Fruit fly (Drosophila melanogaster) whole organism, embryonic: ENCODE measurements around the gene Jon66Cii.

Experiments used
- Adf1 ChIP-seq: fragments of 200-800 bp; sonication (Bioruptor generic); IDR thresholded peaks from 2 replicates; pipeline ENCODE4 v1.3.6; 2022; ENCODE audit warnings: missing biosample characterization, missing genetic modification characterization
- Bdp1 ChIP-seq: fragments of 200-800 bp; sonication (Bioruptor generic); optimal IDR thresholded peaks from 3 replicates; lab custom pipeline; 2016; ENCODE audit warnings: missing biosample characterization, missing genetic modification characterization
- C15 ChIP-seq: fragments of 200-800 bp; sonication (Bioruptor generic); IDR thresholded peaks from 3 replicates; pipeline ENCODE4 v1.3.6; 2022; ENCODE audit warnings: missing biosample characterization, missing genetic modification characterization
- CG10274 ChIP-seq: fragments of 200-800 bp; sonication (Bioruptor generic); optimal IDR thresholded peaks from 3 replicates; lab custom pipeline; 2017; ENCODE audit warnings: missing biosample characterization, mild to moderate bottlenecking, missing genetic modification characterization
- CG10431 ChIP-seq: fragments of 200-800 bp; sonication (Bioruptor generic); optimal IDR thresholded peaks from 3 replicates; lab custom pipeline; 2018; ENCODE audit warnings: missing biosample characterization, mild to moderate bottlenecking, missing genetic modification characterization
- CG10565 ChIP-seq: fragments of 200-800 bp; sonication (Bioruptor generic); optimal IDR thresholded peaks from 3 replicates; lab custom pipeline; 2016; ENCODE audit warnings: missing biosample characterization, mild to moderate bottlenecking, missing genetic modification characterization
- CG10959 ChIP-seq: fragments of 200-800 bp; sonication (Bioruptor generic); IDR thresholded peaks from 2 replicates; pipeline ENCODE4 v1.3.6; 2022; ENCODE audit warnings: missing biosample characterization, missing genetic modification characterization
- CG11247 ChIP-seq: fragments of 200-800 bp; sonication (Bioruptor generic); IDR thresholded peaks from 2 replicates; pipeline ENCODE4 v1.3.6; 2022; ENCODE audit warnings: missing biosample characterization, missing genetic modification characterization
- CG11398 ChIP-seq: fragments of 200-800 bp; sonication (Bioruptor generic); optimal IDR thresholded peaks from 2 replicates; lab custom pipeline; 2016; ENCODE audit warnings: missing biosample characterization, missing genetic modification characterization
- CG11560 ChIP-seq: fragments of 200-800 bp; sonication (Bioruptor generic); IDR thresholded peaks from 3 replicates; pipeline ENCODE4 v1.3.6; 2022; ENCODE audit warnings: missing biosample characterization, missing genetic modification characterization
- CG12744 ChIP-seq: fragments of 200-800 bp; sonication (Bioruptor generic); optimal IDR thresholded peaks from 2 replicates; lab custom pipeline; 2016; ENCODE audit warnings: missing biosample characterization, missing genetic modification characterization
- CG12769 ChIP-seq: fragments of 200-800 bp; sonication (Bioruptor generic); optimal IDR thresholded peaks from 2 replicates; lab custom pipeline; 2019; ENCODE audit warnings: missing biosample characterization, mild to moderate bottlenecking, missing genetic modification characterization, moderate library complexity
- CG1529 ChIP-seq: fragments of 200-800 bp; sonication (Bioruptor generic); optimal IDR thresholded peaks from 3 replicates; lab custom pipeline; 2018; ENCODE audit warnings: missing biosample characterization, missing genetic modification characterization
- CG15479 ChIP-seq: fragments of 200-800 bp; sonication (Bioruptor generic); optimal IDR thresholded peaks from 3 replicates; lab custom pipeline; 2019; ENCODE audit warnings: missing biosample characterization, mild to moderate bottlenecking, missing genetic modification characterization, moderate library complexity
- CG15514 ChIP-seq: fragments of 200-800 bp; sonication (Bioruptor generic); optimal IDR thresholded peaks from 3 replicates; lab custom pipeline; 2017; ENCODE audit warnings: missing biosample characterization, missing genetic modification characterization, mild to moderate bottlenecking, moderate library complexity, missing genetic modification reagents
- CG17912 ChIP-seq: fragments of 200-800 bp; sonication (Bioruptor generic); optimal IDR thresholded peaks from 2 replicates; lab custom pipeline; 2018; ENCODE audit warnings: missing biosample characterization, mild to moderate bottlenecking, missing genetic modification characterization
- CG30020 ChIP-seq: fragments of 200-800 bp; optimal IDR thresholded peaks from 2 replicates; lab custom pipeline; 2019; ENCODE audit warnings: missing biosample characterization, mild to moderate bottlenecking, missing genetic modification characterization, moderate library complexity
- CG32772 ChIP-seq: fragments of 200-800 bp; sonication (Bioruptor generic); IDR thresholded peaks from 2 replicates; pipeline ENCODE4 v1.3.6; 2022; ENCODE audit warnings: missing biosample characterization, missing genetic modification characterization
- CG3281 ChIP-seq: fragments of 200-800 bp; sonication (Bioruptor generic); optimal IDR thresholded peaks from 3 replicates; lab custom pipeline; 2017; ENCODE audit warnings: missing biosample characterization, mild to moderate bottlenecking, missing genetic modification characterization
- CG33557 ChIP-seq: fragments of 200-800 bp; sonication (Bioruptor generic); optimal IDR thresholded peaks from 2 replicates; lab custom pipeline; 2019; ENCODE audit warnings: missing biosample characterization, mild to moderate bottlenecking, missing genetic modification characterization, moderate library complexity
- CG34422 ChIP-seq: fragments of 200-800 bp; sonication (Bioruptor generic); IDR thresholded peaks from 3 replicates; pipeline ENCODE4 v1.3.6; 2022; ENCODE audit warnings: missing biosample characterization, missing genetic modification characterization
- CG4360 ChIP-seq: fragments of 200-800 bp; sonication (Bioruptor generic); IDR thresholded peaks from 2 replicates; pipeline ENCODE4 v1.3.6; 2022; ENCODE audit warnings: missing biosample characterization, missing genetic modification characterization
- CG4730 ChIP-seq: fragments of 200-800 bp; sonication (Bioruptor generic); IDR thresholded peaks from 2 replicates; pipeline ENCODE4 v1.3.6; 2022; ENCODE audit warnings: missing biosample characterization, missing genetic modification characterization
- CG5953 ChIP-seq: fragments of 200-800 bp; sonication (Bioruptor generic); IDR thresholded peaks from 2 replicates; pipeline ENCODE4 v1.3.6; 2022; ENCODE audit warnings: missing biosample characterization, missing genetic modification characterization
- CG7357 ChIP-seq: fragments of 200-800 bp; sonication (Bioruptor generic); IDR thresholded peaks from 3 replicates; pipeline ENCODE4 v1.3.6; 2022; ENCODE audit warnings: missing biosample characterization, missing genetic modification characterization
- CG7839 ChIP-seq: fragments of 200-800 bp; sonication (Bioruptor generic); optimal IDR thresholded peaks from 3 replicates; lab custom pipeline; 2018; ENCODE audit warnings: missing biosample characterization, mild to moderate bottlenecking, missing genetic modification characterization, moderate library complexity
- CG7987 ChIP-seq: fragments of 200-800 bp; sonication (Bioruptor generic); optimal IDR thresholded peaks from 2 replicates; lab custom pipeline; 2018; ENCODE audit warnings: missing biosample characterization, mild to moderate bottlenecking, missing genetic modification characterization, moderate library complexity
- CG9215 ChIP-seq: fragments of 200-800 bp; sonication (Bioruptor generic); IDR thresholded peaks from 2 replicates; pipeline ENCODE4 v1.3.6; 2022; ENCODE audit warnings: missing biosample characterization, missing genetic modification characterization
- CG9876 ChIP-seq: fragments of 200-800 bp; sonication (Bioruptor generic); optimal IDR thresholded peaks from 2 replicates; lab custom pipeline; 2016; ENCODE audit warnings: missing biosample characterization, missing genetic modification characterization
- HHEX ChIP-seq: fragments of 200-800 bp; sonication (Bioruptor generic); optimal IDR thresholded peaks from 3 replicates; lab custom pipeline; 2017; ENCODE audit warnings: missing biosample characterization, mild to moderate bottlenecking, missing genetic modification characterization, missing genetic modification reagents
- Hr3 ChIP-seq: fragments of 200-800 bp; sonication (Bioruptor generic); optimal IDR thresholded peaks from 3 replicates; lab custom pipeline; 2016; ENCODE audit warnings: missing biosample characterization, missing genetic modification characterization
- Kr ChIP-seq: fragments of 200-800 bp; sonication (Bioruptor generic); optimal IDR thresholded peaks from 2 replicates; lab custom pipeline; 2017; ENCODE audit warnings: missing biosample characterization, mild to moderate bottlenecking, missing genetic modification characterization
- NFAT ChIP-seq: fragments of 200-800 bp; sonication (Bioruptor generic); IDR thresholded peaks from 2 replicates; pipeline ENCODE4 v1.3.6; 2022; ENCODE audit warnings: missing biosample characterization, missing genetic modification characterization
- Scr ChIP-seq: fragments of 200-800 bp; sonication (Bioruptor generic); IDR thresholded peaks from 2 replicates; pipeline ENCODE4 v1.3.6; 2022; ENCODE audit warnings: missing biosample characterization, missing genetic modification characterization; ENCODE audit not compliant: partially characterized antibody
- Sox100B ChIP-seq: fragments of 200-800 bp; sonication (Bioruptor generic); optimal IDR thresholded peaks from 3 replicates; lab custom pipeline; 2018; ENCODE audit warnings: missing biosample characterization, mild to moderate bottlenecking, missing genetic modification characterization
- Spps ChIP-seq: fragments of 200-800 bp; sonication (Bioruptor generic); optimal IDR thresholded peaks from 2 replicates; lab custom pipeline; 2018; ENCODE audit warnings: missing biosample characterization, mild to moderate bottlenecking, missing genetic modification characterization
- Taf1 ChIP-seq: fragments of 200-800 bp; sonication (Bioruptor generic); IDR thresholded peaks from 2 replicates; pipeline ENCODE4 v1.3.6; 2022; ENCODE audit warnings: missing biosample characterization, missing genetic modification characterization
- Vsx1 ChIP-seq: fragments of 200-800 bp; sonication (Bioruptor generic); optimal IDR thresholded peaks from 2 replicates; lab custom pipeline; 2017; ENCODE audit warnings: missing biosample characterization, mild to moderate bottlenecking, missing genetic modification characterization, missing genetic modification reagents
- Xbp1 ChIP-seq: fragments of 200-800 bp; sonication (Bioruptor generic); optimal IDR thresholded peaks from 3 replicates; lab custom pipeline; 2016; ENCODE audit warnings: missing biosample characterization, mild to moderate bottlenecking, missing genetic modification characterization
- ato ChIP-seq: fragments of 200-800 bp; sonication (Bioruptor generic); IDR thresholded peaks from 2 replicates; pipeline ENCODE4 v1.3.6; 2022; ENCODE audit warnings: missing biosample characterization, missing genetic modification characterization; ENCODE audit not compliant: partially characterized antibody
- cg ChIP-seq: fragments of 200-800 bp; sonication (Bioruptor generic); optimal IDR thresholded peaks from 3 replicates; lab custom pipeline; 2019; ENCODE audit warnings: missing biosample characterization, mild to moderate bottlenecking, missing genetic modification characterization, moderate library complexity
- chn ChIP-seq: fragments of 200-800 bp; sonication (Bioruptor generic); optimal IDR thresholded peaks from 2 replicates; lab custom pipeline; 2016; ENCODE audit warnings: missing biosample characterization, missing genetic modification characterization
- danr ChIP-seq: fragments of 200-800 bp; sonication (Bioruptor generic); IDR thresholded peaks from 2 replicates; pipeline ENCODE4 v1.3.6; 2022; ENCODE audit warnings: missing biosample characterization, missing genetic modification characterization
- fd64A ChIP-seq: fragments of 200-800 bp; sonication (Bioruptor generic); optimal IDR thresholded peaks from 3 replicates; lab custom pipeline; 2018; ENCODE audit warnings: missing biosample characterization, mild to moderate bottlenecking, missing genetic modification characterization
- hbn ChIP-seq: fragments of 200-800 bp; sonication (Bioruptor generic); IDR thresholded peaks from 2 replicates; pipeline ENCODE4 v1.3.6; 2022; ENCODE audit warnings: missing biosample characterization, missing genetic modification characterization; ENCODE audit not compliant: partially characterized antibody
- her ChIP-seq: fragments of 200-800 bp; sonication (Bioruptor generic); optimal IDR thresholded peaks from 2 replicates; lab custom pipeline; 2016; ENCODE audit warnings: missing biosample characterization, missing genetic modification characterization
- pb ChIP-seq: fragments of 200-800 bp; sonication (Bioruptor generic); optimal IDR thresholded peaks from 3 replicates; lab custom pipeline; 2016; ENCODE audit warnings: missing biosample characterization, missing genetic modification characterization
- peb ChIP-seq: fragments of 200-800 bp; sonication (Bioruptor generic); IDR thresholded peaks from 2 replicates; pipeline ENCODE4 v1.3.6; 2022; ENCODE audit warnings: missing biosample characterization, missing genetic modification characterization
- repo ChIP-seq: fragments of 200-800 bp; sonication (Bioruptor generic); optimal IDR thresholded peaks from 2 replicates; lab custom pipeline; 2016; ENCODE audit warnings: missing biosample characterization, missing genetic modification characterization
- trem ChIP-seq: fragments of 200-800 bp; optimal IDR thresholded peaks from 3 replicates; lab custom pipeline; 2019; ENCODE audit warnings: missing biosample characterization, mild to moderate bottlenecking, missing genetic modification characterization, moderate library complexity
- vfl ChIP-seq: fragments of 200-800 bp; sonication (Bioruptor generic); optimal IDR thresholded peaks from 2 replicates; lab custom pipeline; 2016; ENCODE audit warnings: missing biosample characterization, missing genetic modification characterization
- vnd ChIP-seq: fragments of 200-800 bp; sonication (Bioruptor generic); IDR thresholded peaks from 3 replicates; pipeline ENCODE4 v1.3.6; 2022; ENCODE audit warnings: missing biosample characterization, missing genetic modification characterization; ENCODE audit not compliant: partially characterized antibody

Jon66Cii gene

dm6 chr3L:8411439-8411897 is 18.0 kb upstream of the Jon66Cii start, which contains the start of gene Exo70 (continued):
- TF ChIP-seq CG7839 (tag; lab: Kevin White, UChicago) (no peak), CG15479 (no peak), CG17912 (no peak), CG10274 (no peak), vnd (GFP tag; lab: Robert Waterston, UW) (no peak), fd64A (GFP tag; lab: Kevin White, UChicago) (no peak), cg (GFP tag; lab: Kevin White, UChicago) (no peak), Kr (GFP tag; lab: Kevin White, UChicago) (no peak), CG9876 (GFP tag; lab: Kevin White, UChicago) (no peak), CG10431 (no peak), NFAT (no peak), CG7357 (no peak), pb (GFP tag; lab: Kevin White, UChicago) (no peak), CG1529 (GFP tag; lab: Kevin White, UChicago) (no peak), Spps (no peak), Bdp1 (GFP tag; lab: Kevin White, UChicago) (no peak), CG11247 (no peak), HHEX (GFP tag; lab: Kevin White, UChicago) (no peak), C15 (GFP tag; lab: Robert Waterston, UW) (no peak), ato (no peak), CG32772 (GFP tag; lab: Robert Waterston, UW) (peak; percentile 64), Sox100B (GFP tag; lab: Kevin White, UChicago) (no peak), Hr3 (no peak), CG7987 (GFP tag; lab: Kevin White, UChicago) (no peak), peb (GFP tag; lab: Robert Waterston, UW) (no peak), CG4730 (no peak), Vsx1 (GFP tag; lab: Kevin White, UChicago) (no peak), vfl (GFP tag; lab: Kevin White, UChicago) (no peak), CG10959 (GFP tag; lab: Robert Waterston, UW) (no peak), CG5953 (GFP tag; lab: Robert Waterston, UW) (no peak), Xbp1 (GFP tag; lab: Kevin White, UChicago) (peak; percentile 36), hbn (GFP tag; lab: Robert Waterston, UW) (no peak), trem (peak; percentile 50), CG33557 (no peak), CG12769 (no peak), CG30020 (tag; lab: Kevin White, UChicago) (no peak), CG34422 (no peak), Taf1 (no peak), CG9215 (GFP tag; lab: Robert Waterston, UW) (no peak), CG12744 (GFP tag; lab: Kevin White, UChicago) (no peak), CG11398 (GFP tag; lab: Kevin White, UChicago) (no peak), CG11560 (tag; lab: Robert Waterston, UW) (no peak), her (GFP tag; lab: Kevin White, UChicago) (no peak), CG10565 (GFP tag; lab: Kevin White, UChicago) (no peak), chn (GFP tag; lab: Kevin White, UChicago) (no peak), danr (GFP tag; lab: Robert Waterston, UW) (no peak), CG3281 (GFP tag; lab: Kevin White, UChicago) (no peak), CG15514 (peak; percentile 43), CG4360 (no peak), Adf1 (GFP tag; lab: Robert Waterston, UW) (no peak), Scr (no peak), repo (GFP tag; lab: Kevin White, UChicago) (no peak)
